Worm (Caenorhabditis elegans): ENCODE measurements around the gene lido-16.

Gene lido-16

ce11 chrII:6491817-6492452 is 7.2 kb upstream of the lido-16 start, which contains the start of the genes T28D9.11 and T28D9.1 (continued):
- TF ChIP-seq ceh-88 (GFP tag; IDR thresholded peaks at IDR 0.05), result no peak
- TF ChIP-seq hpl-2 (GFP tag; optimal IDR thresholded peaks at IDR 0.05), result no peak
- no peak for TF ChIP-seq skn-1 (tag; optimal IDR thresholded peaks at IDR 0.05)
- TF ChIP-seq lin-35 (GFP tag; optimal IDR thresholded peaks at IDR 0.05), result peak in 1 of 2 experiments; percentile 56
- TF ChIP-seq tbx-2 (tag; optimal IDR thresholded peaks at IDR 0.05), result peak; percentile 18
- TF ChIP-seq unc-86 (tag; optimal IDR thresholded peaks at IDR 0.05), result peak; percentile 53
- peak; percentile 50 for TF ChIP-seq fkh-10 (GFP tag; optimal IDR thresholded peaks at IDR 0.05)
- no peak for TF ChIP-seq nhr-28 (tag; optimal IDR thresholded peaks at IDR 0.05)
- no peak for TF ChIP-seq ceh-8 (GFP tag; optimal IDR thresholded peaks at IDR 0.05)
- TF ChIP-seq grh-1 (GFP tag; IDR thresholded peaks at IDR 0.05), result 0 out of 2 replicates have a peak, but pooled peaks have one; percentile 22
- TF ChIP-seq unc-98 (GFP tag; IDR thresholded peaks at IDR 0.05), result no peak
- peak; percentile 33 for TF ChIP-seq lin-13 (GFP tag; optimal IDR thresholded peaks at IDR 0.05)
- no peak for TF ChIP-seq zip-4 (GFP tag; optimal IDR thresholded peaks at IDR 0.05)
- no peak for TF ChIP-seq fkh-4 (tag; optimal IDR thresholded peaks at IDR 0.05; ENCODE audit: borderline replicate concordance)
- no peak for TF ChIP-seq jun-1 (tag; optimal IDR thresholded peaks at IDR 0.05)
- peak; percentile 12 for TF ChIP-seq C16A3.4 (tag; optimal IDR thresholded peaks at IDR 0.05)
- TF ChIP-seq dsc-1 (tag; optimal IDR thresholded peaks at IDR 0.05), result peak; percentile 18
- TF ChIP-seq pax-3 (tag; optimal IDR thresholded peaks at IDR 0.05), result no peak
- no peak for TF ChIP-seq nhr-76 (tag; optimal IDR thresholded peaks at IDR 0.05)
- no peak for TF ChIP-seq irx-1 (tag; optimal IDR thresholded peaks at IDR 0.05)
- TF ChIP-seq alr-1 (tag; optimal IDR thresholded peaks at IDR 0.05; ENCODE audit: borderline replicate concordance), result no peak
- no peak for TF ChIP-seq aly-2 (tag; optimal IDR thresholded peaks at IDR 0.05)
- TF ChIP-seq elt-3 (tag; optimal IDR thresholded peaks at IDR 0.05), result no peak
- TF ChIP-seq mab-9 (GFP tag; IDR thresholded peaks at IDR 0.05), result 0 out of 2 replicates have a peak, but pooled peaks have one; percentile 25
- TF ChIP-seq efl-1 (optimal IDR thresholded peaks at IDR 0.05), result peak; percentile 38 to 55
- peak in 1 of 2 experiments; percentile 32 for TF ChIP-seq efl-1 (GFP tag; optimal IDR thresholded peaks at IDR 0.05 in 1 of 2)
- peak; percentile 87 for TF ChIP-seq fkh-8 (tag; optimal IDR thresholded peaks at IDR 0.05)
- no peak for TF ChIP-seq mdl-1 (tag; optimal IDR thresholded peaks at IDR 0.05)
- TF ChIP-seq ceh-63 (GFP tag; optimal IDR thresholded peaks at IDR 0.05), result no peak
- TF ChIP-seq F16B12.6 (tag; optimal IDR thresholded peaks at IDR 0.05), result no peak
- TF ChIP-seq ceh-82 (tag; optimal IDR thresholded peaks at IDR 0.05), result peak in 2 of 3 experiments; percentile 56 to 81
- TF ChIP-seq mep-1 (tag; optimal IDR thresholded peaks at IDR 0.05), result peak; percentile 30
- peak; percentile 26 for TF ChIP-seq egl-13 (tag; optimal IDR thresholded peaks at IDR 0.05)
- TF ChIP-seq ama-1 (optimal IDR thresholded peaks at IDR 0.05), result peak; percentile 59
- TF ChIP-seq nhr-11 (tag; optimal IDR thresholded peaks at IDR 0.05), result no peak
- TF ChIP-seq nhr-47 (tag; optimal IDR thresholded peaks at IDR 0.05), result peak; percentile 56
- TF ChIP-seq nhr-71 (tag; optimal IDR thresholded peaks at IDR 0.05), result peak; percentile 55
- TF ChIP-seq ceh-90 (tag; optimal IDR thresholded peaks at IDR 0.05), result no peak
- peak; percentile 32 for TF ChIP-seq snu-23 (GFP tag; optimal IDR thresholded peaks at IDR 0.05)
- TF ChIP-seq fos-1 (tag; optimal IDR thresholded peaks at IDR 0.05), result no peak
- TF ChIP-seq tlp-1 (tag; optimal IDR thresholded peaks at IDR 0.05), result no peak
- TF ChIP-seq hlh-4 (tag; optimal IDR thresholded peaks at IDR 0.05), result no peak
- TF ChIP-seq nhr-84 (tag; optimal IDR thresholded peaks at IDR 0.05), result no peak
- peak; percentile 23 for TF ChIP-seq ztf-4 (tag; optimal IDR thresholded peaks at IDR 0.05)

ce11 chrII:6491187-6491586 is 6.4 kb upstream of the lido-16 start:
- TF ChIP-seq nhr-71 (tag; optimal IDR thresholded peaks at IDR 0.05), result no peak
- no peak for TF ChIP-seq mef-2 (tag; optimal IDR thresholded peaks at IDR 0.05)
- TF ChIP-seq pqm-1 (tag; optimal IDR thresholded peaks at IDR 0.05), result no peak
- TF ChIP-seq aly-2 (tag; optimal IDR thresholded peaks at IDR 0.05), result no peak
- no peak for TF ChIP-seq C34B4.2 (tag; optimal IDR thresholded peaks at IDR 0.05)
- no peak for TF ChIP-seq grh-1 (GFP tag; IDR thresholded peaks at IDR 0.05)
- TF ChIP-seq lin-15B (tag; optimal IDR thresholded peaks at IDR 0.05), result no peak
- no peak for TF ChIP-seq lin-13 (GFP tag; optimal IDR thresholded peaks at IDR 0.05)
- TF ChIP-seq xbp-1 (tag; optimal IDR thresholded peaks at IDR 0.05), result no peak
- no peak for TF ChIP-seq unc-62 (GFP tag; optimal IDR thresholded peaks at IDR 0.05)
- TF ChIP-seq nhr-90 (tag; optimal IDR thresholded peaks at IDR 0.05; ENCODE audit: poor library complexity), result no peak
- no peak for TF ChIP-seq mdl-1 (tag; optimal IDR thresholded peaks at IDR 0.05)
- TF ChIP-seq elt-3 (tag; optimal IDR thresholded peaks at IDR 0.05), result no peak
- TF ChIP-seq nhr-20 (tag; optimal IDR thresholded peaks at IDR 0.05), result no peak
- TF ChIP-seq ces-1 (GFP tag; optimal IDR thresholded peaks at IDR 0.05), result no peak
- no peak for TF ChIP-seq ceh-90 (tag; optimal IDR thresholded peaks at IDR 0.05)
- no peak for TF ChIP-seq unc-130 (tag; optimal IDR thresholded peaks at IDR 0.05)
- TF ChIP-seq nhr-237 (tag; optimal IDR thresholded peaks at IDR 0.05), result no peak
